Fruit fly (Drosophila melanogaster) whole organism, adult: ENCODE measurements around the gene CG9231.

Source experiments
- CG11617 ChIP-seq: fragments of 200-800 bp; sonication (Bioruptor generic); optimal IDR thresholded peaks from 2 replicates; lab custom pipeline; 2017; ENCODE audit warnings: mild to moderate bottlenecking, missing biosample characterization, missing genetic modification reagents, missing genetic modification characterization
- CG12768 ChIP-seq: fragments of 200-800 bp; sonication (Bioruptor generic); optimal IDR thresholded peaks from 2 replicates; lab custom pipeline; 2017; ENCODE audit warnings: missing biosample characterization, missing genetic modification characterization, mild to moderate bottlenecking, moderate library complexity, missing genetic modification reagents
- CG14711 ChIP-seq: fragments of 200-800 bp; sonication (Bioruptor generic); optimal IDR thresholded peaks from 2 replicates; lab custom pipeline; 2018; ENCODE audit warnings: missing biosample characterization, mild to moderate bottlenecking, missing genetic modification characterization, moderate library complexity
- CG1620 ChIP-seq: fragments of 200-800 bp; sonication (Bioruptor generic); optimal IDR thresholded peaks from 2 replicates; lab custom pipeline; 2016; ENCODE audit warnings: missing biosample characterization, missing genetic modification characterization
- CG33017 ChIP-seq: fragments of 200-800 bp; sonication (Bioruptor generic); optimal IDR thresholded peaks from 2 replicates; lab custom pipeline; 2018; ENCODE audit warnings: missing biosample characterization, mild to moderate bottlenecking, missing genetic modification characterization, moderate library complexity
- CG5204 ChIP-seq: fragments of 200-800 bp; sonication (Bioruptor generic); optimal IDR thresholded peaks from 2 replicates; lab custom pipeline; 2016; ENCODE audit warnings: missing biosample characterization, missing genetic modification characterization
- Hr96 ChIP-seq: fragments of 200-800 bp; sonication (Bioruptor generic); optimal IDR thresholded peaks from 2 replicates; lab custom pipeline; 2016; ENCODE audit warnings: missing biosample characterization, missing genetic modification characterization
- Mnt ChIP-seq: fragments of 200-800 bp; sonication (Bioruptor generic); optimal IDR thresholded peaks from 2 replicates; lab custom pipeline; 2016; ENCODE audit warnings: missing biosample characterization, mild to moderate bottlenecking, missing genetic modification characterization
- bab1 ChIP-seq: fragments of 200-800 bp; sonication (Bioruptor generic); optimal IDR thresholded peaks from 3 replicates; lab custom pipeline; 2019; ENCODE audit warnings: missing biosample characterization, mild to moderate bottlenecking, missing genetic modification characterization, moderate library complexity
- cic ChIP-seq: fragments of 200-800 bp; sonication (Bioruptor generic); optimal IDR thresholded peaks from 2 replicates; lab custom pipeline; 2017; ENCODE audit warnings: missing biosample characterization, mild to moderate bottlenecking, missing genetic modification characterization, moderate library complexity
- cnc ChIP-seq, 2 experiments: fragments of >200 bp; optimal IDR thresholded peaks; 2 replicates each; lab custom pipeline; 2017
- kay ChIP-seq: fragments of 200-800 bp; sonication (Bioruptor generic); peaks from one replicate; lab custom pipeline; 2016; ENCODE audit warnings: missing biosample characterization, missing genetic modification characterization, borderline replicate concordance
- ovo ChIP-seq: fragments of 200-800 bp; sonication (Bioruptor generic); optimal IDR thresholded peaks from 2 replicates; lab custom pipeline; 2016; ENCODE audit warnings: missing biosample characterization, missing genetic modification characterization
- toe ChIP-seq: fragments of 200-800 bp; sonication (Bioruptor generic); optimal IDR thresholded peaks from 2 replicates; lab custom pipeline; 2016; ENCODE audit warnings: missing biosample characterization, missing genetic modification characterization

Gene CG9231

dm6 chr3L:19544810-19545209 is 41.0 kb downstream of the CG9231 start, which contains the start of the genes CG46435 and Rcd7:
Gene CG46435 (plus strand): TSS chr3L:19545110.
Gene Rcd7 (plus strand): TSS chr3L:19545110.
- TF ChIP-seq cic (GFP tag; lab: Kevin White, UChicago) (no peak), ovo (no peak), cnc (optimal IDR thresholded peaks at IDR 0.05; lab: Kevin White, UChicago) (no peak), CG5204 (GFP tag; lab: Kevin White, UChicago) (no peak), CG1620 (GFP tag; lab: Kevin White, UChicago) (no peak), kay (GFP tag; lab: Kevin White, UChicago) (no peak), bab1 (GFP tag; lab: Kevin White, UChicago) (no peak), CG12768 (GFP tag; lab: Kevin White, UChicago) (no peak), Mnt (no peak), CG14711 (no peak), CG11617 (GFP tag; lab: Kevin White, UChicago) (no peak), toe (GFP tag; lab: Kevin White, UChicago) (no peak), CG33017 (tag; lab: Kevin White, UChicago) (no peak)

- TF ChIP-seq CG33017 (tag; lab: Kevin White, UChicago) (no peak), kay (GFP tag; lab: Kevin White, UChicago) (no peak), CG14711 (no peak), toe (GFP tag; lab: Kevin White, UChicago) (no peak), Hr96 (GFP tag; lab: Kevin White, UChicago) (no peak)
Measured at dm6 chr3L:19544105-19544504, 41.7 kb downstream of the CG9231 start, which contains the start of the genes CG46434 and Dred. Gene CG46434 (minus strand): TSS chr3L:19544205. Gene Dred (minus strand): TSS chr3L:19544205.
